Fruit fly (Drosophila melanogaster) whole organism: ENCODE measurements around the gene CG10804.

Source experiments
- CG8478 ChIP-seq: fragments of >200 bp; optimal IDR thresholded peaks from 2 replicates; lab custom pipeline; 2018; ENCODE audit warnings: inconsistent platforms
- EcR ChIP-seq, 2 experiments: fragments of >200 bp; optimal IDR thresholded peaks; 2 replicates each; lab custom pipeline; 2017; ENCODE audit warnings: missing biosample characterization in 2 of 2, missing genetic modification characterization in 2 of 2, missing genetic modification reagents in 2 of 2
- pan ChIP-seq: fragments of >200 bp; optimal IDR thresholded peaks from 2 replicates; lab custom pipeline; 2017
- psq ChIP-seq: fragments of >200 bp; optimal IDR thresholded peaks from 2 replicates; lab custom pipeline; 2017
- usp ChIP-seq: fragments of >200 bp; optimal IDR thresholded peaks from 2 replicates; lab custom pipeline; 2017; ENCODE audit warnings: missing biosample characterization, missing genetic modification characterization, mixed read lengths

DNA sequence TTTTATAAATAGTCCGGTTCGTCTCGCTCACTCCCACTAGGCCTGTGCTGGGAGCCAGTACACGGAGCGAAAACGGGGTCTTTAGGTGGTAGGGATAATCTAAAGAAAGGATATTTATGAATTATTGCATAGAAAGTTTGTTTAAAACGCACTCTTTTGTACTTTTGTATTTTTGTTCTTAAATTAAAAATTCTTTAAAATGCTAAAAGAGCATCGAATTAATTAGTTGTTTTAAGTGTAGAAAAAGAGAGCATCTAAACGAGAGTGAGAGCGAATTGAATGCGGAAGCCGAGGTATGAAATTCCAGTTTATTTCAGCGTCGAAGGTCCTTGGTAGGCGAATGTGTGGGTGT lies 54.5 kb downstream of the CG10804 start:
- TF ChIP-seq CG8478 (lab: Kevin White, UChicago) = no peak
- no peak for TF ChIP-seq pan (lab: Kevin White, UChicago)
- TF ChIP-seq psq (lab: Kevin White, UChicago) = no peak
- no peak for TF ChIP-seq usp (GFP tag; lab: Kevin White, UChicago)
- TF ChIP-seq EcR (GFP tag; optimal IDR thresholded peaks at IDR 0.05; lab: Kevin White, UChicago) = no peak
